Fruit fly (Drosophila melanogaster) whole organism, adult: ENCODE measurements around the gene CG3909.

Experiments
- CG11617 ChIP-seq: fragments of 200-800 bp; sonication (Bioruptor generic); optimal IDR thresholded peaks from 2 replicates; lab custom pipeline; 2017; ENCODE audit warnings: mild to moderate bottlenecking, missing biosample characterization, missing genetic modification reagents, missing genetic modification characterization
- CG12768 ChIP-seq: fragments of 200-800 bp; sonication (Bioruptor generic); optimal IDR thresholded peaks from 2 replicates; lab custom pipeline; 2017; ENCODE audit warnings: missing biosample characterization, missing genetic modification characterization, mild to moderate bottlenecking, moderate library complexity, missing genetic modification reagents
- CG14711 ChIP-seq: fragments of 200-800 bp; sonication (Bioruptor generic); optimal IDR thresholded peaks from 2 replicates; lab custom pipeline; 2018; ENCODE audit warnings: missing biosample characterization, mild to moderate bottlenecking, missing genetic modification characterization, moderate library complexity
- CG1620 ChIP-seq: fragments of 200-800 bp; sonication (Bioruptor generic); optimal IDR thresholded peaks from 2 replicates; lab custom pipeline; 2016; ENCODE audit warnings: missing biosample characterization, missing genetic modification characterization
- CG33017 ChIP-seq: fragments of 200-800 bp; sonication (Bioruptor generic); optimal IDR thresholded peaks from 2 replicates; lab custom pipeline; 2018; ENCODE audit warnings: missing biosample characterization, mild to moderate bottlenecking, missing genetic modification characterization, moderate library complexity
- CG5204 ChIP-seq: fragments of 200-800 bp; sonication (Bioruptor generic); optimal IDR thresholded peaks from 2 replicates; lab custom pipeline; 2016; ENCODE audit warnings: missing biosample characterization, missing genetic modification characterization
- CG7045 ChIP-seq: fragments of 200-800 bp; sonication (Bioruptor generic); optimal IDR thresholded peaks from 2 replicates; lab custom pipeline; 2017; ENCODE audit warnings: missing biosample characterization, mild to moderate bottlenecking, missing genetic modification characterization
- CG7101 ChIP-seq: fragments of 200-800 bp; sonication (Bioruptor generic); optimal IDR thresholded peaks from 2 replicates; lab custom pipeline; 2018; ENCODE audit warnings: missing biosample characterization, mild to moderate bottlenecking, missing genetic modification characterization, moderate library complexity
- Clk ChIP-seq: fragments of 200-800 bp; sonication (Bioruptor generic); optimal IDR thresholded peaks from 2 replicates; lab custom pipeline; 2017; ENCODE audit warnings: missing biosample characterization, missing genetic modification characterization
- Crg-1 ChIP-seq: fragments of 200-800 bp; sonication (Bioruptor generic); optimal IDR thresholded peaks from 2 replicates; lab custom pipeline; 2016; ENCODE audit warnings: missing biosample characterization, missing genetic modification characterization
- Hr96 ChIP-seq: fragments of 200-800 bp; sonication (Bioruptor generic); optimal IDR thresholded peaks from 2 replicates; lab custom pipeline; 2016; ENCODE audit warnings: missing biosample characterization, missing genetic modification characterization
- Mnt ChIP-seq: fragments of 200-800 bp; sonication (Bioruptor generic); optimal IDR thresholded peaks from 2 replicates; lab custom pipeline; 2016; ENCODE audit warnings: missing biosample characterization, mild to moderate bottlenecking, missing genetic modification characterization
- bab1 ChIP-seq: fragments of 200-800 bp; sonication (Bioruptor generic); optimal IDR thresholded peaks from 3 replicates; lab custom pipeline; 2019; ENCODE audit warnings: missing biosample characterization, mild to moderate bottlenecking, missing genetic modification characterization, moderate library complexity
- cic ChIP-seq: fragments of 200-800 bp; sonication (Bioruptor generic); optimal IDR thresholded peaks from 2 replicates; lab custom pipeline; 2017; ENCODE audit warnings: missing biosample characterization, mild to moderate bottlenecking, missing genetic modification characterization, moderate library complexity
- cnc ChIP-seq, 2 experiments: fragments of >200 bp; optimal IDR thresholded peaks; 2 replicates each; lab custom pipeline; 2017
- kay ChIP-seq: fragments of 200-800 bp; sonication (Bioruptor generic); peaks from one replicate; lab custom pipeline; 2016; ENCODE audit warnings: missing biosample characterization, missing genetic modification characterization, borderline replicate concordance
- ovo ChIP-seq: fragments of 200-800 bp; sonication (Bioruptor generic); optimal IDR thresholded peaks from 2 replicates; lab custom pipeline; 2016; ENCODE audit warnings: missing biosample characterization, missing genetic modification characterization
- pad ChIP-seq: fragments of 200-800 bp; sonication (Bioruptor generic); optimal IDR thresholded peaks from 3 replicates; lab custom pipeline; 2017; ENCODE audit warnings: missing biosample characterization, missing genetic modification characterization, mild to moderate bottlenecking, moderate library complexity, missing genetic modification reagents
- tj ChIP-seq: fragments of 200-800 bp; sonication (Bioruptor generic); optimal IDR thresholded peaks from 3 replicates; lab custom pipeline; 2017; ENCODE audit warnings: missing biosample characterization, mild to moderate bottlenecking, missing genetic modification characterization, moderate library complexity
- toe ChIP-seq: fragments of 200-800 bp; sonication (Bioruptor generic); optimal IDR thresholded peaks from 2 replicates; lab custom pipeline; 2016; ENCODE audit warnings: missing biosample characterization, missing genetic modification characterization

The CG3909 gene

DNA sequence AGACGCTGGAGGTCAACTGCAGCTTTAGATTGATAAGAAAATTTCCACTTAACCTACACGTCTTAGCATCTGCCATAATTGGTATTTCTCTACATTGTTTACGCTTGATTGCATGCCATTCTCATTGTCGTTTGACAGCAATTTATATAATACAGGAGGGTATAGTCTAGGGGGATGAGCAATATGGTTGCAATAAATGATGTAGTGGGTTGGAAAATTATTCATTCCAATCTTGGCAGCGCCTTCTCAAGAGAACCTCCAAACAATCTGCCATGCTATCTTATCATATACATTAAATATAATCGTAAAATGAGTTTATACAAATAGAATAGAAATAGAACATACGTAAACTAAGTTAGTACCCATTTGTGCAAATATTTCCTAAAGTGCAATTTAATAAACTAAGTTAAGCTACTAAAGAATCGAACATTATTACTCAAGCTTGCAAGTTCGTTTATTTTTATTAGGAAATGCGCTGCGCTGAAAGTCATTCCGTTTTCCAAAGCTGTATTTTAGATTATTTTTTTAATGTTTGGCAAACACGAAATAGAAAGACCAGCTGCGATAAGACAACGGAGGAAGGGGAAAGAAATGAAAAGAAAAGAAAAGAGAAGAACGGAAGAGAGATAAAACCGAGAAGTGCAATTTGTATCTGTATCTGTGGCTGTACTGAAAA, 35.5 kb downstream of the CG3909 start:
- TF ChIP-seq CG14711 (tag; lab: Kevin White, UChicago) (peak; percentile 0), Hr96 (no peak), kay (GFP tag; lab: Kevin White, UChicago) (peak; percentile 97)

DNA sequence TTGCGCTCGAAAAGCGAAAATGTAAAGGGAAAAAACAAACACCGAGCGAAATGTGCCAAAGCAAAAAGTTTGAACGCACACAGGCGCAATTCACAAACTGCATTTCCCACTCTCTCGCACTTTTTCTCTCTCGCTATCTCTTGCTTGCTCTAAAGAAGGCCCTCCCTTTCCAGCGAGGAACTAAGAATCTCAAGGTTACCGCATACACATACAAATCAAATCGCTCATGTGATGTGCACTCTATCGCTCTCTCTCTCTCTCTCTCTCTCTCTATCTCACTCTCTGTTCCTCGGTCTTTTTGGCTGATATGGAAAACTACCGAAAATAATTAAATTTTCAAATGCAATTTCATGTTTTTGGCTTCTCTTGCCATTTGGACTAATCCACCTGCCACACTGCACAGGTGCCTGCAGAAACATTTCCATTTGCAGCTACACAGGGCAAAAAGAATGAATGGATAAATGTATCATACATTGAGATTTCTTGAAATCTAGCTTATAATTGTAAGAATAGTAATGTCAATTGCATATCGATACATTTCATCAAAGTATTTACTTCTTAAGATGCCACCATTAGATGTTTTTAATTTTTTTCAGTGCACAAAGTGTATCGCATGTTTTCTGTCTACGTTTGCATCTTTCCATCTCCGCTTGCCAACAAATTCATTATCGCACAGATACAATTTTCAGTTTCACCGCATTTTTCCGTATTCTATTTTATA, 36.4 kb downstream of the CG3909 start:
- TF ChIP-seq CG14711 (tag; lab: Kevin White, UChicago) (peak; percentile 94), Mnt (GFP tag; lab: Kevin White, UChicago) (peak; percentile 75), tj (GFP tag; lab: Kevin White, UChicago) (peak; percentile 93), CG11617 (GFP tag; lab: Kevin White, UChicago) (peak; percentile 97), CG1620 (peak; percentile 85), CG33017 (tag; lab: Kevin White, UChicago) (peak; percentile 98), ovo (GFP tag; lab: Kevin White, UChicago) (peak; percentile 73), CG7045 (GFP tag; lab: Kevin White, UChicago) (peak; percentile 98), pad (GFP tag; lab: Kevin White, UChicago) (peak; percentile 83), toe (GFP tag; lab: Kevin White, UChicago) (peak; percentile 97), Hr96 (peak; percentile 93), CG12768 (GFP tag; lab: Kevin White, UChicago) (peak; percentile 99), cic (peak; percentile 76), cnc (optimal IDR thresholded peaks at IDR 0.05; lab: Kevin White, UChicago) (peak in 1 of 2 experiments; percentile 64), CG5204 (GFP tag; lab: Kevin White, UChicago) (peak; percentile 98), Clk (GFP tag; lab: Kevin White, UChicago) (peak; percentile 97), kay (GFP tag; lab: Kevin White, UChicago) (no peak), Crg-1 (GFP tag; lab: Kevin White, UChicago) (peak; percentile 93), bab1 (GFP tag; lab: Kevin White, UChicago) (peak; percentile 11), CG7101 (peak; percentile 97)

DNA sequence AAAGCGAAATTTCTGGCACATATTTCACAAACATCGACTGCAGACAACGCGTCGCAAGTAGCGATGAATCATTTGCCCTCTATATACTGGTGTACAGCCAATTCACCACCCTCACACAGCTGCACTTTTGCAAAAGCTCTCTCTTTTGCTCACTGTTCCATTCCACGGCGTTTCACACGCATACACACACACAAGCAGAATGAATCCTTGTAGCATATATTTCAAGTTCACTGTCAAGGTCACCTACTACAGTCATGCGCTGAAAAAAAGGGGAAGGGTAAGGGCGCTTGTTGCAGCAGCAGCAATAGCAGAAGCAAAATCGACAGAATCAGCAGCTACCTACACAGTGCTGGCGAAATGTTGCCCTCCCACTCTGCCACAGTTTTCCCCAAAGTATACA, 37.6 kb downstream of the CG3909 start:
- TF ChIP-seq bab1 (GFP tag; lab: Kevin White, UChicago) (no peak), CG12768 (GFP tag; lab: Kevin White, UChicago) (peak; percentile 12), Crg-1 (GFP tag; lab: Kevin White, UChicago) (peak; percentile 26), CG5204 (GFP tag; lab: Kevin White, UChicago) (no peak), pad (GFP tag; lab: Kevin White, UChicago) (peak; percentile 83), CG7045 (GFP tag; lab: Kevin White, UChicago) (no peak), kay (GFP tag; lab: Kevin White, UChicago) (no peak), CG7101 (no peak), cic (peak; percentile 76), toe (GFP tag; lab: Kevin White, UChicago) (no peak), Clk (GFP tag; lab: Kevin White, UChicago) (no peak), cnc (optimal IDR thresholded peaks at IDR 0.05; lab: Kevin White, UChicago) (no peak), ovo (GFP tag; lab: Kevin White, UChicago) (no peak), tj (GFP tag; lab: Kevin White, UChicago) (peak; percentile 68), CG1620 (no peak), CG33017 (tag; lab: Kevin White, UChicago) (no peak), Mnt (GFP tag; lab: Kevin White, UChicago) (no peak), CG14711 (tag; lab: Kevin White, UChicago) (no peak), Hr96 (no peak), CG11617 (GFP tag; lab: Kevin White, UChicago) (no peak)

DNA sequence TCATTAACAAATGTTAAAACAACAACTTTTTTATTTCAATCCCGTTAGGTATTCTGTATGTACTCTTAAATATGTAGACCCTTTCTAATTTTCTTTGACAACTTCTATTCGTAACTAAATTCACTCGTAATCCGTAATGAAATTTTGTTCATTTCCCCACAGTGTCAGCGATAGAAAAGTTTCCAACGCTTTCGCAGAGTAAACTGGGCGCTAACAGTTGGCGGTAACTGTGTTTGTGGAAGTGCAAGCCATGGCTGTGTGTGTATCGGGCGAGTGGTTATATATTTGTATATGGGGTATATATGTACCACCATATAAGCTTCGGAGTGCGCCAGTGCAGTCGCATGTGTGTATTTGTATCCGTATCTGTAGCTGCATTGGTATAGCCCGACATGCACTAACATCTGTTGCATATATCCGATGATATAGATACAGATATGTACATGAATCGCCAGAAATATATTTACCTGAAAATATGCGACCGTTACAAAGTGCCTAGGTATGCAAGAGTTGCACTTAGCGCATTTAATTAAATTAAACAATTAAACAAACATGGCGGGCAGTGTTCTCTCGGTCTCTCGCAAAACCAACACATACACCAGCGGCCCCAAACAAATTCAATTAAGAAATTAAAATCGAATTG, 38.5 kb downstream of the CG3909 start:
- TF ChIP-seq bab1 (GFP tag; lab: Kevin White, UChicago) (no peak), Hr96 (peak; percentile 82), cnc (optimal IDR thresholded peaks at IDR 0.05; lab: Kevin White, UChicago) (no peak), kay (GFP tag; lab: Kevin White, UChicago) (no peak), Clk (GFP tag; lab: Kevin White, UChicago) (peak; percentile 76), toe (GFP tag; lab: Kevin White, UChicago) (peak; percentile 59), Crg-1 (GFP tag; lab: Kevin White, UChicago) (no peak), CG12768 (GFP tag; lab: Kevin White, UChicago) (peak; percentile 68), CG11617 (GFP tag; lab: Kevin White, UChicago) (peak; percentile 47), CG7101 (peak; percentile 68), CG5204 (GFP tag; lab: Kevin White, UChicago) (peak; percentile 81), cic (peak; percentile 59), CG14711 (tag; lab: Kevin White, UChicago) (peak; percentile 53), pad (GFP tag; lab: Kevin White, UChicago) (no peak), Mnt (GFP tag; lab: Kevin White, UChicago) (peak; percentile 13), tj (GFP tag; lab: Kevin White, UChicago) (peak; percentile 3), ovo (GFP tag; lab: Kevin White, UChicago) (peak; percentile 57), CG33017 (tag; lab: Kevin White, UChicago) (peak; percentile 31), CG1620 (peak; percentile 15), CG7045 (GFP tag; lab: Kevin White, UChicago) (peak; percentile 38)
